Worm (Caenorhabditis elegans) whole organism, mixed stage, embryonic: ENCODE results near the gene srh-292.

ENCODE experiments used
- ceh-39 ChIP-seq: fragments of 150-350 bp; optimal IDR thresholded peaks from 2 replicates; lab custom pipeline; 2014; ENCODE audit warnings: missing biosample characterization, missing genetic modification characterization
- lin-13 ChIP-seq: fragments of 150-350 bp; optimal IDR thresholded peaks from 2 replicates; lab custom pipeline; 2014; ENCODE audit warnings: missing biosample characterization, missing genetic modification characterization
- pha-4 ChIP-seq: fragments of 150-350 bp; optimal IDR thresholded peaks from 2 replicates; lab custom pipeline; 2018; ENCODE audit warnings: missing biosample characterization, missing genetic modification reagents, missing genetic modification characterization
- unc-120 ChIP-seq: sonication (generic microtip); optimal IDR thresholded peaks from 2 replicates; lab custom pipeline; 2017; ENCODE audit warnings: missing genetic modification characterization, missing compliant biosample characterization; ENCODE audit not compliant: poor library complexity, severe bottlenecking
- unc-39 ChIP-seq: fragments of 150-350 bp; optimal IDR thresholded peaks from 2 replicates; lab custom pipeline; 2014; ENCODE audit warnings: missing biosample characterization, missing genetic modification characterization
- zip-8 ChIP-seq: fragments of 150-350 bp; optimal IDR thresholded peaks from 2 replicates; lab custom pipeline; 2014; ENCODE audit warnings: missing biosample characterization, missing genetic modification characterization

DNA sequence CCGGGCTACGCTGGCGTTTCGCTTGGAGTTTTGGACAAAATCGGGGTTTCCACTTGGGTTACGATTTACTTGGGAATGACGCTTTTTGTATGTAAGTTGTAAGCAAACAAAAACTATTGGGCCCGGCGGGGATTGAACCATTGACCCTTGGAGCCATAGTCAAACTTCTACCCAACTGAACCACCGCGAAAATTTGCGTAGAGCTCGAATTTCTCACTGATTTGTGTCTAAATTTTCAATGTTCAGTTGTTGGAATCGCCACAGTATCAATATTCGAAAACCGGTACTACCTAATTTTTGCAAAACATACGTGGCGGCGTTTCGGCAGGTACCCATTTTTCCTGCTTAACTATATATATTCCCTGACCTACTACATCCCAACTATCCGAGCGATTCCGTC, 34.8 kb upstream of the srh-292 start:
- TF ChIP-seq zip-8 (tag; lab: Kevin White, UChicago) (no peak), pha-4 (tag; lab: Kevin White, UChicago) (no peak), lin-13 (no peak), unc-120 (tag; lab: Kevin White, UChicago) (no peak), unc-39 (tag; lab: Kevin White, UChicago) (no peak), ceh-39 (tag; lab: Kevin White, UChicago) (no peak)
